Worm (Caenorhabditis elegans): ENCODE data around the gene ucr-2.3.

ucr-2.3 gene

ce11 chrIII:845485-845884 is 34.2 kb upstream of the ucr-2.3 start, which contains the start of gene K02F3.2:
TSS of gene K02F3.2 (plus strand) at chrIII:845841.
- no peak for TF ChIP-seq nhr-2 (tag; optimal IDR thresholded peaks at IDR 0.05)
- no peak for TF ChIP-seq ceh-39 (tag; optimal IDR thresholded peaks at IDR 0.05)
- TF ChIP-seq elt-1 (tag; optimal IDR thresholded peaks at IDR 0.05; ENCODE audit: borderline replicate concordance, insufficient read depth) = peak; percentile 17
- TF ChIP-seq ces-1 (GFP tag; optimal IDR thresholded peaks at IDR 0.05) = peak; percentile 58

- TF ChIP-seq ztf-11 (tag; optimal IDR thresholded peaks at IDR 0.05) = no peak
- no peak for TF ChIP-seq unc-39 (tag; optimal IDR thresholded peaks at IDR 0.05)
- no peak for TF ChIP-seq nhr-12 (tag; optimal IDR thresholded peaks at IDR 0.05)
- no peak for TF ChIP-seq M03D4.4 (tag; optimal IDR thresholded peaks at IDR 0.05)
These were observed 27.4 kb upstream of the ucr-2.3 start, which contains the start of gene moma-1 for ce11 chrIII:852296-852695. TSS of gene moma-1 (minus strand) at chrIII:852396.

- TF ChIP-seq ham-2 (GFP tag; optimal IDR thresholded peaks at IDR 0.05) (no peak), snpc-4 (tag; optimal IDR thresholded peaks at IDR 0.05) (no peak), ces-1 (GFP tag; optimal IDR thresholded peaks at IDR 0.05) (no peak), tbx-8 (GFP tag; optimal IDR thresholded peaks at IDR 0.05) (no peak), lin-32 (GFP tag; optimal IDR thresholded peaks at IDR 0.05) (no peak)
These were observed 26.2 kb upstream of the ucr-2.3 start for ce11 chrIII:853414-853813.

- TF ChIP-seq hlh-1 (tag; optimal IDR thresholded peaks at IDR 0.05) (no peak), blmp-1 (tag; optimal IDR thresholded peaks at IDR 0.05) (no peak), elt-1 (tag; optimal IDR thresholded peaks at IDR 0.05; ENCODE audit: borderline replicate concordance, insufficient read depth) (no peak), ztf-11 (tag; optimal IDR thresholded peaks at IDR 0.05) (no peak), ceh-39 (tag; optimal IDR thresholded peaks at IDR 0.05) (peak; percentile 10), mab-5 (tag; optimal IDR thresholded peaks at IDR 0.05) (no peak)
These were observed 25.8 kb upstream of the ucr-2.3 start, which contains the start of the genes rnp-5 and tag-51 for ce11 chrIII:853859-854359. TSS of gene rnp-5 (minus strand) at chrIII:853909. TSS of gene tag-51 (plus strand) at chrIII:854221.

ce11 chrIII:856260-856659 is 23.4 kb upstream of the ucr-2.3 start, which contains the start of gene K02F3.12:
TSS of gene K02F3.12 (plus strand) at chrIII:856560.
- TF ChIP-seq tbx-8 (GFP tag; optimal IDR thresholded peaks at IDR 0.05) = no peak
- TF ChIP-seq elt-1 (tag; optimal IDR thresholded peaks at IDR 0.05; ENCODE audit: borderline replicate concordance, insufficient read depth) = no peak
- TF ChIP-seq mls-2 (tag; optimal IDR thresholded peaks at IDR 0.05) = no peak
- TF ChIP-seq nhr-28 (tag; optimal IDR thresholded peaks at IDR 0.05) = no peak
- TF ChIP-seq sptf-1 (tag; optimal IDR thresholded peaks at IDR 0.05) = no peak
- no peak for TF ChIP-seq mab-5 (tag; optimal IDR thresholded peaks at IDR 0.05)
- no peak for TF ChIP-seq lin-13 (tag; optimal IDR thresholded peaks at IDR 0.05)
- TF ChIP-seq nhr-2 (tag; optimal IDR thresholded peaks at IDR 0.05) = no peak
- TF ChIP-seq flh-1 (GFP tag; optimal IDR thresholded peaks at IDR 0.05) = no peak
- no peak for TF ChIP-seq ceh-83 (GFP tag; optimal IDR thresholded peaks at IDR 0.05)
- TF ChIP-seq zip-8 (tag; optimal IDR thresholded peaks at IDR 0.05) = no peak
- TF ChIP-seq sem-2 (GFP tag; optimal IDR thresholded peaks at IDR 0.05) = no peak

ce11 chrIII:856908-857307 is 22.8 kb upstream of the ucr-2.3 start:
- TF ChIP-seq pha-4 (tag; optimal IDR thresholded peaks at IDR 0.05) = no peak
- no peak for TF ChIP-seq mab-5 (tag; optimal IDR thresholded peaks at IDR 0.05)
- no peak for TF ChIP-seq bed-3 (GFP tag; optimal IDR thresholded peaks at IDR 0.05)
- TF ChIP-seq hlh-1 (tag; optimal IDR thresholded peaks at IDR 0.05) = no peak
- no peak for TF ChIP-seq nhr-28 (tag; optimal IDR thresholded peaks at IDR 0.05)
- no peak for TF ChIP-seq ceh-83 (GFP tag; optimal IDR thresholded peaks at IDR 0.05)
- no peak for TF ChIP-seq snpc-4 (tag; optimal IDR thresholded peaks at IDR 0.05)
- no peak for TF ChIP-seq mls-2 (tag; optimal IDR thresholded peaks at IDR 0.05)
- no peak for TF ChIP-seq sptf-1 (tag; optimal IDR thresholded peaks at IDR 0.05)
- TF ChIP-seq mep-1 (tag; optimal IDR thresholded peaks at IDR 0.05) = no peak
- no peak for TF ChIP-seq blmp-1 (tag; optimal IDR thresholded peaks at IDR 0.05)
- no peak for TF ChIP-seq nhr-2 (tag; optimal IDR thresholded peaks at IDR 0.05)
- no peak for TF ChIP-seq tbx-8 (GFP tag; optimal IDR thresholded peaks at IDR 0.05)
- TF ChIP-seq ztf-11 (tag; optimal IDR thresholded peaks at IDR 0.05) = no peak
- TF ChIP-seq sem-2 (GFP tag; optimal IDR thresholded peaks at IDR 0.05) = no peak
- no peak for TF ChIP-seq drap-1 (GFP tag; optimal IDR thresholded peaks at IDR 0.05)

ce11 chrIII:859898-860297 is 19.8 kb upstream of the ucr-2.3 start, which contains the start of gene exos-4.2:
TSS of gene exos-4.2 (plus strand) at chrIII:860198.
- no peak for TF ChIP-seq drap-1 (GFP tag; optimal IDR thresholded peaks at IDR 0.05)
- TF ChIP-seq elt-1 (tag; optimal IDR thresholded peaks at IDR 0.05; ENCODE audit: borderline replicate concordance, insufficient read depth) = no peak
- no peak for TF ChIP-seq mls-2 (tag; optimal IDR thresholded peaks at IDR 0.05)
- TF ChIP-seq unc-62 (GFP tag; optimal IDR thresholded peaks at IDR 0.05) = no peak
- TF ChIP-seq lin-13 (tag; optimal IDR thresholded peaks at IDR 0.05) = no peak
- TF ChIP-seq pha-4 (tag; optimal IDR thresholded peaks at IDR 0.05) = no peak
- TF ChIP-seq sem-2 (GFP tag; optimal IDR thresholded peaks at IDR 0.05) = no peak
- no peak for TF ChIP-seq bed-3 (GFP tag; optimal IDR thresholded peaks at IDR 0.05)
- no peak for TF ChIP-seq lin-32 (GFP tag; optimal IDR thresholded peaks at IDR 0.05)
- no peak for TF ChIP-seq mab-5 (tag; optimal IDR thresholded peaks at IDR 0.05)
- TF ChIP-seq lsy-2 (tag; optimal IDR thresholded peaks at IDR 0.05) = no peak
- no peak for TF ChIP-seq nhr-28 (tag; optimal IDR thresholded peaks at IDR 0.05)

All from whole organism, mixed stage, embryonic.